Worm (Caenorhabditis elegans): ENCODE measurements around the gene pcdr-1.

pcdr-1 gene

ce11 chrX:15627814-15628213, 38.7 kb upstream of the pcdr-1 start:
- TF ChIP-seq daf-16 (GFP tag; optimal IDR thresholded peaks at IDR 0.05) (no peak), daf-16 (tag; optimal IDR thresholded peaks at IDR 0.05) (no peak), nhr-28 (tag; optimal IDR thresholded peaks at IDR 0.05) (peak; percentile 24), hlh-11 (tag; optimal IDR thresholded peaks at IDR 0.05) (peak; percentile 30), hlh-30 (tag; optimal IDR thresholded peaks at IDR 0.05; ENCODE audit: insufficient read depth) (peak; percentile 54), Y75B8A.6 (GFP tag; IDR thresholded peaks at IDR 0.05) (no peak), pqm-1 (tag; optimal IDR thresholded peaks at IDR 0.05) (no peak)

DNA sequence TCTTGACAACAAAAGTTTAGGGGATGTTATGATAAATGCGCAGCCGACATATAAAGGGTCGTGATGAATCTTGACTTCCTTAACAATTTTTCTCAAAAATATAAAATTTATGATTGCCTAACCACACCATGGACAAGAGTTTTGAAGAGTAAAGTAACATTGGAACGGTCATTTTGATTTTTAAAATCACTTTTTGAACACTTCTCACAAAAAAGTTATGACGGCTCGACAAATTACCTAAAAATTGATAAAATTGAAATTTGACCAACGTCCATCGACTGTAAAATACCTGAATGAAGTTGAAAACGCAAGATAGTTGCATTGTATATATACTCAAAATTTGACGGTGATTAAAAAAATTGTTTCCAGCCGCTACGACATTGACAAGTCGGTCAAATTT, 37.6 kb upstream of the pcdr-1 start:
- TF ChIP-seq aha-1 (tag), result peak; percentile 95
- no peak for TF ChIP-seq nhr-102 (tag; optimal IDR thresholded peaks at IDR 0.05)

DNA sequence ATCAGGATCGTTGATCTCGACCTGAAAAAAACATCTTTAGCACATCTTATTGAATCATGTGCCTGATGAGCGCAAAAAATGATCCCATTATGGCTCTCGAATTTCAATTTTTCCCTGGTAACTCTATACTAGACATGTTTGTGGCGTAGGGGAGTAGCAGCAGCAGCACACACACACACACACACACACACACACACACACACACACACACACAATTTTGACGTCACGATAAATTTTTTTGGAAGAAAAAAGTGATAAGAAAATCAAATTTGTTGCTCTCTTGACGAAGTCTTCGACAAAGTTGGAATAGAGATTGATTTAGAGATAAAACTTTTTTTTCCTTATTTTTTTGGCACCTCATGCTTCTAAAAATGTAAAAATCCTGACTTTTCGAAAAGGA, 36.9 kb upstream of the pcdr-1 start:
- TF ChIP-seq ctbp-1 (GFP tag; IDR thresholded peaks at IDR 0.05) (0 out of 2 replicates have a peak, but pooled peaks have one; percentile 12), ces-1 (GFP tag; optimal IDR thresholded peaks at IDR 0.05) (no peak), nhr-28 (tag; optimal IDR thresholded peaks at IDR 0.05) (peak; percentile 58), dve-1 (tag; optimal IDR thresholded peaks at IDR 0.05; ENCODE audit: insufficient read depth) (peak; percentile 23), zag-1 (tag; optimal IDR thresholded peaks at IDR 0.05) (no peak), hlh-11 (tag; optimal IDR thresholded peaks at IDR 0.05) (peak; percentile 32), mdt-29 (GFP tag; IDR thresholded peaks at IDR 0.05) (no peak), mes-2 (tag; optimal IDR thresholded peaks at IDR 0.05; ENCODE audit: poor library complexity, severe bottlenecking) (peak; percentile 8), dmd-6 (GFP tag; IDR thresholded peaks at IDR 0.05) (peak; percentile 57), daf-16 (GFP tag; optimal IDR thresholded peaks at IDR 0.05) (no peak), daf-16 (tag; optimal IDR thresholded peaks at IDR 0.05) (peak; percentile 39)

DNA sequence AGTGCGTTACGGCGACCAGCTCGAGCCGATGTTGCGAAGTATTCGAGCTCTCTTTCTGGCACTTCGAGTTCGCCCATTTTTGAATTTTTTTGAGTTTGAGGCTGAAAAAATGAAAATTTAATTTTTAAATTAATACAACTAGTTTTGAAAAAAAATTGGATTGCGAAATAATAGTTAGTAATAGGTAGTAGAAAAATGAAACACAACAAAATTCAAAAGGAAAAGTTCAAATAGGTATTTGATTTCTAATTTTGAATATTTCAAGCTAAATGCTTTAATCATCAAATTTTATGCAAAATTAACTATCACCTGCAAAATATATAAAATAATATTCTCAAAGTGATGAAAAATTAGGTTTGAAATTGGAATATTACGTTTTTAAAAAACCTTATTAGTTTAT, 36.2 kb upstream of the pcdr-1 start, which contains the start of gene K09E9.4:
Gene K09E9.4 (minus strand): TSS at position 101 of the 400 bp plus-strand sequence.
- TF ChIP-seq fkh-10 (GFP tag; optimal IDR thresholded peaks at IDR 0.05) (no peak), spr-3 (GFP tag; optimal IDR thresholded peaks at IDR 0.05) (no peak), dpl-1 (GFP tag; optimal IDR thresholded peaks at IDR 0.05) (no peak), pha-4 (GFP tag; IDR thresholded peaks at IDR 0.05) (no peak), pha-4 (tag; optimal IDR thresholded peaks at IDR 0.05) (no peak), hlh-30 (tag; optimal IDR thresholded peaks at IDR 0.05; ENCODE audit: insufficient read depth) (no peak), D1046.2 (GFP tag; IDR thresholded peaks at IDR 0.05) (no peak), ceh-44 (GFP tag; IDR thresholded peaks at IDR 0.05) (no peak), ceh-28 (tag; optimal IDR thresholded peaks at IDR 0.05) (no peak), Y75B8A.6 (GFP tag; IDR thresholded peaks at IDR 0.05) (no peak), pqm-1 (tag; optimal IDR thresholded peaks at IDR 0.05) (no peak), duxl-1 (tag; optimal IDR thresholded peaks at IDR 0.05; ENCODE audit: poor library complexity) (no peak), ztf-7 (tag; optimal IDR thresholded peaks at IDR 0.05) (no peak), daf-8 (GFP tag; IDR thresholded peaks at IDR 0.05) (no peak)

DNA sequence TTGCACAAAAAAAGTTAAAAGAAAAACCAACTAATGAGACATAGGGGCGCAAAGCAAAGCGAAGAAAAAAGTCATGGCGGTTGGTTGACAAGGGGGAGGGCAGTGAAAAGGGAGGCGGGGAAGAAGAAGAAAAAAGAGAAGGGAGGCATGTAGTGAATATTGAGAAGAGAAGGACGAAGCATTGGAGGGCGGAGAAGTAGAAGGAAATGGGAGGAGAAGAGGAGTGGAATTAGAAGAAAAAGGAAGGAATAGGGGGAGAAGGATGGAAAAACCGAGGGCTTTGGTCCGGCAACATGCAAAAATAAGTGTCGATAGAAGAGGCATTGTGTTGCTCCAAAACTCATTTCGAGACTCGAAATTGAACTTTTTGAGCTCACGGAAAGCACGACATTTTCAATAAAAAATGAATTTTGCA, 35.8 kb upstream of the pcdr-1 start:
- no peak for TF ChIP-seq Y48G9A.11 (GFP tag; IDR thresholded peaks at IDR 0.05)
- no peak for TF ChIP-seq nhr-76 (tag; optimal IDR thresholded peaks at IDR 0.05)
- TF ChIP-seq lir-3 (tag; optimal IDR thresholded peaks at IDR 0.05), result no peak
- TF ChIP-seq Y105C5A.15 (GFP tag; IDR thresholded peaks at IDR 0.05), result no peak
- TF ChIP-seq zip-11 (GFP tag; IDR thresholded peaks at IDR 0.05), result no peak
- TF ChIP-seq dve-1 (tag; optimal IDR thresholded peaks at IDR 0.05; ENCODE audit: insufficient read depth), result no peak
- TF ChIP-seq set-16 (GFP tag; IDR thresholded peaks at IDR 0.05), result peak; percentile 50
- peak; percentile 73 for TF ChIP-seq hmg-1.1 (GFP tag; IDR thresholded peaks at IDR 0.05)
- no peak for TF ChIP-seq Y5F2A.4 (GFP tag; optimal IDR thresholded peaks at IDR 0.05)
- no peak for TF ChIP-seq Y75B8A.6 (GFP tag; IDR thresholded peaks at IDR 0.05)
- TF ChIP-seq aly-2 (tag; optimal IDR thresholded peaks at IDR 0.05), result no peak
- no peak for TF ChIP-seq daf-8 (GFP tag; IDR thresholded peaks at IDR 0.05)
- TF ChIP-seq nhr-77 (tag; optimal IDR thresholded peaks at IDR 0.05), result no peak
- TF ChIP-seq nhr-11 (tag; optimal IDR thresholded peaks at IDR 0.05), result no peak
- peak; percentile 22 for TF ChIP-seq hlh-11 (tag; optimal IDR thresholded peaks at IDR 0.05)
- TF ChIP-seq lin-29 (GFP tag; IDR thresholded peaks at IDR 0.05), result no peak
- TF ChIP-seq ztf-11 (tag; optimal IDR thresholded peaks at IDR 0.05), result no peak
- TF ChIP-seq ztf-7 (tag; optimal IDR thresholded peaks at IDR 0.05), result no peak
- no peak for TF ChIP-seq T20F7.1 (GFP tag; optimal IDR thresholded peaks at IDR 0.05)
- TF ChIP-seq F37D6.2 (tag; optimal IDR thresholded peaks at IDR 0.05), result no peak
- no peak for TF ChIP-seq ces-1 (GFP tag; optimal IDR thresholded peaks at IDR 0.05)
- TF ChIP-seq F26F4.8 (GFP tag; conservative IDR thresholded peaks at IDR 0.05), result no peak
- no peak for TF ChIP-seq nhr-237 (tag; optimal IDR thresholded peaks at IDR 0.05)
- no peak for TF ChIP-seq T26A8.4 (GFP tag; IDR thresholded peaks at IDR 0.05)
